Fruit fly (Drosophila melanogaster): ENCODE results near the gene Las.

The Las gene

dm6 chr3L:20447957-20448356 lies 15.8 kb upstream of the Las start (continued):
- TF ChIP-seq CG4707 (GFP tag; optimal IDR thresholded peaks at IDR 0.05) (peak; percentile 7), sens (GFP tag) (no peak), maf-S (GFP tag; optimal IDR thresholded peaks at IDR 0.05) (no peak), CG15073 (GFP tag; optimal IDR thresholded peaks at IDR 0.05) (no peak), lab (GFP tag; optimal IDR thresholded peaks at IDR 0.05) (peak; percentile 84), Lim3 (GFP tag; IDR thresholded peaks at IDR 0.05) (no peak), odd (GFP tag; optimal IDR thresholded peaks at IDR 0.05) (peak; percentile 62), CG10979 (tag; optimal IDR thresholded peaks at IDR 0.05) (no peak), Hmr (GFP tag; optimal IDR thresholded peaks at IDR 0.05) (peak; percentile 69), peb (GFP tag; IDR thresholded peaks at IDR 0.05) (no peak), amos (GFP tag; IDR thresholded peaks at IDR 0.05; ENCODE audit: partially characterized antibody) (no peak), CG3995 (GFP tag; optimal IDR thresholded peaks at IDR 0.05) (no peak), CG7963 (GFP tag; IDR thresholded peaks at IDR 0.05; ENCODE audit: partially characterized antibody) (no peak), tx (GFP tag; optimal IDR thresholded peaks at IDR 0.05) (no peak), Nf-YB (GFP tag; optimal IDR thresholded peaks at IDR 0.05) (no peak), CG16779 (GFP tag; IDR thresholded peaks at IDR 0.05) (no peak), bcd (GFP tag; optimal IDR thresholded peaks at IDR 0.05) (no peak), chm (GFP tag; IDR thresholded peaks at IDR 0.05) (no peak), ham (GFP tag; IDR thresholded peaks at IDR 0.05) (no peak), Abd-B (GFP tag; optimal IDR thresholded peaks at IDR 0.05) (no peak), ewg (GFP tag; optimal IDR thresholded peaks at IDR 0.05) (no peak), CG3407 (GFP tag; optimal IDR thresholded peaks at IDR 0.05) (no peak), Lhr (GFP tag; optimal IDR thresholded peaks at IDR 0.05) (no peak), CG3726 (GFP tag; IDR thresholded peaks at IDR 0.05) (no peak), kah (GFP tag; optimal IDR thresholded peaks at IDR 0.05) (no peak), abd-A (tag; optimal IDR thresholded peaks at IDR 0.05) (no peak), CG3065 (GFP tag; optimal IDR thresholded peaks at IDR 0.05) (no peak)

- TF ChIP-seq CG2889 (GFP tag; IDR thresholded peaks at IDR 0.05) (no peak), ato (GFP tag; IDR thresholded peaks at IDR 0.05; ENCODE audit: partially characterized antibody) (no peak), CG10959 (GFP tag; IDR thresholded peaks at IDR 0.05) (peak; percentile 43; the same call in 1 of the 2 replicates), TFAM (GFP tag; optimal IDR thresholded peaks at IDR 0.05) (no peak), CG17361 (GFP tag; IDR thresholded peaks at IDR 0.05) (0 out of 3 replicates have a peak, but pooled peaks have one; percentile 24), aop (GFP tag; IDR thresholded peaks at IDR 0.05) (no peak), CG3847 (GFP tag; IDR thresholded peaks at IDR 0.05) (no peak), ATbp (GFP tag; optimal IDR thresholded peaks at IDR 0.05) (peak; percentile 4), fd3F (GFP tag; optimal IDR thresholded peaks at IDR 0.05) (no peak), Mad (GFP tag; optimal IDR thresholded peaks at IDR 0.05) (no peak), Gug (GFP tag; IDR thresholded peaks at IDR 0.05) (peak; percentile 21; the same call in 1 of the 4 replicates), run (tag; optimal IDR thresholded peaks at IDR 0.05) (no peak), CG17568 (GFP tag; optimal IDR thresholded peaks at IDR 0.05) (no peak), eve (GFP tag; optimal IDR thresholded peaks at IDR 0.05) (no peak), CG2875 (GFP tag; optimal IDR thresholded peaks at IDR 0.05) (peak; percentile 9), CG6791 (GFP tag; IDR thresholded peaks at IDR 0.05; ENCODE audit: partially characterized antibody) (no peak), B-H1 (GFP tag; IDR thresholded peaks at IDR 0.05) (no peak), CG1233 (GFP tag; optimal IDR thresholded peaks at IDR 0.05) (no peak), CG17328 (GFP tag; IDR thresholded peaks at IDR 0.05) (no peak), nmo (GFP tag; optimal IDR thresholded peaks at IDR 0.05) (peak; percentile 58), prd (optimal IDR thresholded peaks at IDR 0.05) (no peak), prd (GFP tag; IDR thresholded peaks at IDR 0.05) (peak; percentile 34; the same call in 1 of the 3 replicates), CG18011 (GFP tag; optimal IDR thresholded peaks at IDR 0.05) (no peak), odd (GFP tag; optimal IDR thresholded peaks at IDR 0.05) (no peak), Dip2 (GFP tag; IDR thresholded peaks at IDR 0.05) (no peak), CG4617 (GFP tag; optimal IDR thresholded peaks at IDR 0.05; ENCODE audit: borderline replicate concordance) (no peak)
Measured at dm6 chr3L:20447337-20447736, 15.2 kb upstream of the Las start.

All from whole organism, embryonic.